Worm (Caenorhabditis elegans) whole organism, L3 larva: ENCODE measurements around the gene Y17G9B.4.

Source experiments
- R02D3.7 ChIP-seq: fragments of 150-350 bp; optimal IDR thresholded peaks from 2 replicates; lab custom pipeline; 2014; ENCODE audit warnings: missing biosample characterization, missing genetic modification characterization
- ZK546.5 ChIP-seq: sonication (generic microtip); optimal IDR thresholded peaks from 2 replicates; lab custom pipeline; 2017; ENCODE audit warnings: missing biosample characterization, missing genetic modification characterization
- aly-2 ChIP-seq: fragments of 150-350 bp; optimal IDR thresholded peaks from 2 replicates; lab custom pipeline; 2014; ENCODE audit warnings: missing biosample characterization, missing genetic modification characterization
- ama-1 ChIP-seq: fragments of 150-350 bp; optimal IDR thresholded peaks from 2 replicates; lab custom pipeline; 2018
- ceh-16 ChIP-seq: sonication (generic microtip); optimal IDR thresholded peaks from 2 replicates; lab custom pipeline; 2017; ENCODE audit warnings: missing biosample characterization, missing genetic modification characterization
- ceh-28 ChIP-seq: fragments of 150-350 bp; optimal IDR thresholded peaks from 2 replicates; lab custom pipeline; 2014; ENCODE audit warnings: missing biosample characterization, missing genetic modification reagents, missing genetic modification characterization
- ceh-82 ChIP-seq: fragments of 150-350 bp; optimal IDR thresholded peaks from 2 replicates; lab custom pipeline; 2014; ENCODE audit warnings: missing biosample characterization, missing genetic modification characterization
- ceh-9 ChIP-seq: sonication (generic microtip); optimal IDR thresholded peaks from 2 replicates; lab custom pipeline; 2018; ENCODE audit warnings: missing biosample characterization, missing genetic modification characterization
- daf-12 ChIP-seq: fragments of 150-350 bp; optimal IDR thresholded peaks from 2 replicates; lab custom pipeline; 2014; ENCODE audit warnings: missing biosample characterization, missing genetic modification reagents, missing genetic modification characterization
- egl-27 ChIP-seq: sonication (generic microtip); optimal IDR thresholded peaks from 4 replicates; lab custom pipeline; 2017; ENCODE audit warnings: missing biosample characterization, missing genetic modification reagents, missing genetic modification characterization
- egl-5 ChIP-seq: fragments of 150-350 bp; optimal IDR thresholded peaks from 2 replicates; lab custom pipeline; 2017; ENCODE audit warnings: missing biosample characterization, missing genetic modification reagents, missing genetic modification characterization, inconsistent platforms
- elt-1 ChIP-seq: fragments of 150-350 bp; optimal IDR thresholded peaks from 2 replicates; lab custom pipeline; 2014; ENCODE audit warnings: missing biosample characterization, missing genetic modification characterization
- elt-2 ChIP-seq: sonication (generic microtip); optimal IDR thresholded peaks from 2 replicates; lab custom pipeline; 2016; ENCODE audit warnings: missing genetic modification reagents, mild to moderate bottlenecking, missing genetic modification characterization, missing compliant biosample characterization
- elt-3 ChIP-seq, 3 experiments: fragments of 150-350 bp in 1 of 3; sonication (generic microtip) in 2 of 3; optimal IDR thresholded peaks; 2 replicates in 2 of 3; 4 replicates in 1 of 3; lab custom pipeline; 2014 to 2017; ENCODE audit warnings: missing biosample characterization in 3 of 3, missing genetic modification characterization in 3 of 3
- eor-1 ChIP-seq, 2 experiments: fragments of 150-350 bp; optimal IDR thresholded peaks; 2 replicates each; lab custom pipeline; 2014 to 2018; ENCODE audit warnings: missing biosample characterization in 2 of 2, missing genetic modification characterization in 2 of 2
- fkh-10 ChIP-seq: sonication (generic microtip); optimal IDR thresholded peaks from 2 replicates; lab custom pipeline; 2017; ENCODE audit warnings: missing biosample characterization, missing genetic modification reagents, missing genetic modification characterization
- fkh-2 ChIP-seq: fragments of 150-350 bp; optimal IDR thresholded peaks from 2 replicates; lab custom pipeline; 2014; ENCODE audit warnings: missing biosample characterization, missing genetic modification reagents, missing genetic modification characterization
- fos-1 ChIP-seq: fragments of 150-350 bp; optimal IDR thresholded peaks from 2 replicates; lab custom pipeline; 2014; ENCODE audit warnings: missing biosample characterization, missing genetic modification characterization
- hmg-11 ChIP-seq: sonication (generic microtip); optimal IDR thresholded peaks from 2 replicates; lab custom pipeline; 2016; ENCODE audit warnings: missing genetic modification characterization, missing compliant biosample characterization
- jun-1 ChIP-seq: fragments of 150-350 bp; optimal IDR thresholded peaks from 2 replicates; lab custom pipeline; 2014; ENCODE audit warnings: missing biosample characterization, missing genetic modification reagents, missing genetic modification characterization
- lin-15B ChIP-seq: fragments of 150-350 bp; optimal IDR thresholded peaks from 2 replicates; lab custom pipeline; 2014; ENCODE audit warnings: missing biosample characterization, missing genetic modification characterization
- lin-39 ChIP-seq: fragments of 150-350 bp; optimal IDR thresholded peaks from 2 replicates; lab custom pipeline; 2018; ENCODE audit warnings: missing biosample characterization, missing genetic modification reagents, missing genetic modification characterization
- lsy-12 ChIP-seq: sonication (generic microtip); optimal IDR thresholded peaks from 2 replicates; lab custom pipeline; 2016; ENCODE audit warnings: mild to moderate bottlenecking, missing genetic modification characterization, missing compliant biosample characterization
- mdl-1 ChIP-seq: fragments of 150-350 bp; optimal IDR thresholded peaks from 2 replicates; lab custom pipeline; 2014; ENCODE audit warnings: missing biosample characterization, missing genetic modification characterization
- mml-1 ChIP-seq: fragments of 150-350 bp; sonication (generic microtip); optimal IDR thresholded peaks from 3 replicates; lab custom pipeline; 2014; ENCODE audit warnings: missing biosample characterization, missing genetic modification characterization
- nfya-1 ChIP-seq: sonication (generic microtip); optimal IDR thresholded peaks from 2 replicates; lab custom pipeline; 2017; ENCODE audit warnings: missing genetic modification characterization, mild to moderate bottlenecking, missing compliant biosample characterization, antibody characterized with exemption, moderate library complexity; ENCODE audit not compliant: insufficient read depth
- nhr-11 ChIP-seq: fragments of 150-350 bp; optimal IDR thresholded peaks from 2 replicates; lab custom pipeline; 2014; ENCODE audit warnings: missing biosample characterization, missing genetic modification characterization
- nhr-12 ChIP-seq: fragments of 150-350 bp; optimal IDR thresholded peaks from 2 replicates; lab custom pipeline; 2014; ENCODE audit warnings: missing biosample characterization, missing genetic modification characterization
- nhr-23 ChIP-seq: fragments of 150-350 bp; optimal IDR thresholded peaks from 2 replicates; lab custom pipeline; 2014; ENCODE audit warnings: missing biosample characterization, missing genetic modification reagents, missing genetic modification characterization
- nhr-237 ChIP-seq: fragments of 150-350 bp; optimal IDR thresholded peaks from 2 replicates; lab custom pipeline; 2014; ENCODE audit warnings: missing biosample characterization, missing genetic modification characterization
- nhr-25 ChIP-seq: sonication (generic microtip); optimal IDR thresholded peaks from 2 replicates; lab custom pipeline; 2017; ENCODE audit warnings: missing biosample characterization, missing genetic modification characterization
- nhr-28 ChIP-seq: fragments of 150-350 bp; optimal IDR thresholded peaks from 2 replicates; lab custom pipeline; 2014; ENCODE audit warnings: missing biosample characterization, missing genetic modification characterization
- nhr-43 ChIP-seq: sonication (generic microtip); optimal IDR thresholded peaks from 2 replicates; lab custom pipeline; 2016; ENCODE audit warnings: mild to moderate bottlenecking, missing genetic modification characterization, missing compliant biosample characterization; ENCODE audit not compliant: poor library complexity, severe bottlenecking
- nhr-76 ChIP-seq: fragments of 150-350 bp; sonication (generic microtip); optimal IDR thresholded peaks from 5 replicates; lab custom pipeline; 2014; ENCODE audit warnings: missing biosample characterization, missing genetic modification characterization
- nhr-77 ChIP-seq: fragments of 150-350 bp; optimal IDR thresholded peaks from 2 replicates; lab custom pipeline; 2014; ENCODE audit warnings: missing biosample characterization, missing genetic modification characterization
- pha-4 ChIP-seq: fragments of 150-350 bp; optimal IDR thresholded peaks from 2 replicates; lab custom pipeline; 2014; ENCODE audit warnings: missing biosample characterization, missing genetic modification reagents, missing genetic modification characterization
- pqm-1 ChIP-seq: fragments of 150-350 bp; optimal IDR thresholded peaks from 2 replicates; lab custom pipeline; 2017; ENCODE audit warnings: missing biosample characterization, missing genetic modification characterization, inconsistent platforms
- sea-2 ChIP-seq: fragments of 150-350 bp; sonication (generic microtip); optimal IDR thresholded peaks from 4 replicates; lab custom pipeline; 2014; ENCODE audit warnings: missing biosample characterization, missing genetic modification reagents, missing genetic modification characterization
- skn-1 ChIP-seq: fragments of 150-350 bp; optimal IDR thresholded peaks from 2 replicates; lab custom pipeline; 2014; ENCODE audit warnings: missing biosample characterization, missing genetic modification characterization
- snpc-4 ChIP-seq: fragments of 150-350 bp; optimal IDR thresholded peaks from 2 replicates; lab custom pipeline; 2014; ENCODE audit warnings: missing biosample characterization, missing genetic modification characterization
- tbx-2 ChIP-seq: sonication (generic microtip); optimal IDR thresholded peaks from 2 replicates; lab custom pipeline; 2016; ENCODE audit warnings: mild to moderate bottlenecking, missing genetic modification characterization, missing compliant biosample characterization
- unc-39 ChIP-seq: sonication (generic microtip); optimal IDR thresholded peaks from 4 replicates; lab custom pipeline; 2017; ENCODE audit warnings: missing biosample characterization, missing genetic modification characterization
- unc-62 ChIP-seq: fragments of 150-350 bp; sonication (generic microtip); optimal IDR thresholded peaks from 4 replicates; lab custom pipeline; 2014; ENCODE audit warnings: missing biosample characterization, missing genetic modification reagents, missing genetic modification characterization
- zag-1 ChIP-seq: fragments of 150-350 bp; optimal IDR thresholded peaks from 2 replicates; lab custom pipeline; 2014; ENCODE audit warnings: missing biosample characterization, missing genetic modification characterization
- ztf-11 ChIP-seq: fragments of 150-350 bp; optimal IDR thresholded peaks from 2 replicates; lab custom pipeline; 2014; ENCODE audit warnings: missing biosample characterization, missing genetic modification characterization
- ztf-4 ChIP-seq: fragments of 150-350 bp; optimal IDR thresholded peaks from 2 replicates; lab custom pipeline; 2014; ENCODE audit warnings: missing biosample characterization, missing genetic modification characterization

The Y17G9B.4 gene

ce11 chrIV:4748408-4749105 lies 3.4 kb upstream of the Y17G9B.4 start, which contains the start of gene cyc-2.1 (continued):
- TF ChIP-seq pha-4 (peak; percentile 54), zag-1 (tag; lab: Kevin White, UChicago) (no peak), skn-1 (tag; lab: Kevin White, UChicago) (peak; percentile 18), mml-1 (tag; lab: Kevin White, UChicago) (no peak), ceh-28 (tag; lab: Kevin White, UChicago) (peak; percentile 47), ama-1 (lab: Kevin White, UChicago) (peak; percentile 84), ceh-16 (tag; lab: Kevin White, UChicago) (no peak), unc-39 (no peak), elt-1 (tag; lab: Kevin White, UChicago) (no peak), fos-1 (tag; lab: Kevin White, UChicago) (peak; percentile 47), egl-27 (tag; lab: Kevin White, UChicago) (no peak)

DNA sequence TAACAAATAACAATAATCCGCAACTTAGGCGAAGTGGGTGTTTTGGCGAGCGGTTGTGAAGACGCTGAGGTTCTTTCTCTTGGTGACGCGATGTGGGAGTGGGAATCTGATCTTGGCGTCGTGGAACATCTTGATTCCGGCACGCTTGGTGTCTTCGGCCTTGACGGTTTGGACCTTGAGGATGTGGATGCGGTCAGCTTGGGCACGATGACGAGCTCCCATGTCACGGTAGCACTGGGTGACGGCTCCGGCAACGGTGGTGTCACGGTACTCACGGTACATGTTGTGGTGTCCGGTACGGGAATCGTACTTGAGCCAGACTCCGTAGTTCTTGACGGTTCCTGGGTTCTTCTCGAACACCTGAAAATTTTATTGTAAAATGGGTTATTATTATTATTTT lies 2.8 kb upstream of the Y17G9B.4 start:
- TF ChIP-seq nhr-12 (tag; lab: Kevin White, UChicago) (no peak), nhr-237 (tag; lab: Kevin White, UChicago) (no peak), ZK546.5 (no peak)
- TF ChIP-seq, all 47 proteins: peak for 0

- TF ChIP-seq ceh-28 (tag; lab: Kevin White, UChicago) (peak; percentile 98), skn-1 (tag; lab: Kevin White, UChicago) (peak; percentile 97), nhr-43 (tag; lab: Kevin White, UChicago) (peak; percentile 99), R02D3.7 (tag; lab: Kevin White, UChicago) (peak; percentile 100), sea-2 (GFP tag; lab: Kevin White, UChicago) (peak; percentile 85), ceh-9 (tag; lab: Kevin White, UChicago) (no peak), daf-12 (tag; lab: Kevin White, UChicago) (peak; percentile 87), nhr-25 (peak; percentile 100), pha-4 (peak; percentile 100), elt-3 (tag; optimal IDR thresholded peaks at IDR 0.05; lab: Kevin White, UChicago) (peak; percentile 94 to 97 (median 94)), nfya-1 (peak; percentile 100), fkh-10 (peak; percentile 100), nhr-11 (tag; lab: Kevin White, UChicago) (peak; percentile 98), eor-1 (tag; optimal IDR thresholded peaks at IDR 0.05; lab: Kevin White, UChicago) (no peak), ama-1 (lab: Kevin White, UChicago) (peak; percentile 91), elt-1 (tag; lab: Kevin White, UChicago) (peak; percentile 97), pqm-1 (tag; lab: Kevin White, UChicago) (peak; percentile 100), lsy-12 (peak; percentile 100), snpc-4 (tag; lab: Kevin White, UChicago) (peak; percentile 98), elt-2 (tag; lab: Kevin White, UChicago) (peak; percentile 98), zag-1 (tag; lab: Kevin White, UChicago) (peak; percentile 87), mdl-1 (tag; lab: Kevin White, UChicago) (peak; percentile 31), nhr-77 (tag; lab: Kevin White, UChicago) (peak; percentile 97), lin-39 (tag; lab: Kevin White, UChicago) (peak; percentile 99), nhr-23 (peak; percentile 100), fos-1 (tag; lab: Kevin White, UChicago) (peak; percentile 94), fkh-2 (tag; lab: Kevin White, UChicago) (peak; percentile 83), unc-62 (GFP tag; lab: Kevin White, UChicago) (peak; percentile 97), ceh-82 (tag; lab: Kevin White, UChicago) (peak; percentile 98), nhr-28 (tag; lab: Kevin White, UChicago) (peak; percentile 98), ceh-16 (tag; lab: Kevin White, UChicago) (peak; percentile 60), egl-5 (tag; lab: Kevin White, UChicago) (peak; percentile 98), ztf-11 (tag; lab: Kevin White, UChicago) (peak; percentile 64), jun-1 (tag; lab: Kevin White, UChicago) (peak; percentile 99), hmg-11 (tag; lab: Kevin White, UChicago) (peak; percentile 100), nhr-237 (tag; lab: Kevin White, UChicago) (peak; percentile 39), egl-27 (tag; lab: Kevin White, UChicago) (peak; percentile 94), unc-39 (peak; percentile 42), aly-2 (tag; lab: Kevin White, UChicago) (peak; percentile 97), tbx-2 (peak; percentile 98), ztf-4 (peak; percentile 97), nhr-76 (tag; lab: Kevin White, UChicago) (peak; percentile 90), nhr-12 (tag; lab: Kevin White, UChicago) (no peak), ZK546.5 (peak; percentile 83), mml-1 (tag; lab: Kevin White, UChicago) (no peak), lin-15B (tag; lab: Kevin White, UChicago) (peak; percentile 100)
These were observed 2.1 kb upstream of the Y17G9B.4 start, which contains the start of the genes rpl-20 and Y17G9B.5 for ce11 chrIV:4749728-4750278. Gene rpl-20, minus strand, starts transcription at chrIV:4749778. Gene Y17G9B.5, plus strand, starts transcription at chrIV:4750240.
